Worm (Caenorhabditis elegans) whole organism, late embryonic: ENCODE measurements around the gene T04C9.1.

Source experiments
- C08G9.2 ChIP-seq: sonication (generic microtip); optimal IDR thresholded peaks from 2 replicates; lab custom pipeline; 2016; ENCODE audit warnings: mild to moderate bottlenecking, missing genetic modification characterization, moderate library complexity, missing compliant biosample characterization
- C38D4.7 ChIP-seq: fragments of 200-800 bp; sonication (Bioruptor generic); optimal IDR thresholded peaks from 2 replicates; lab custom pipeline; 2018; ENCODE audit warnings: mild to moderate bottlenecking, missing genetic modification characterization, moderate library complexity, missing compliant biosample characterization
- F13H6.1 ChIP-seq: sonication (generic microtip); optimal IDR thresholded peaks from 2 replicates; lab custom pipeline; 2016; ENCODE audit warnings: missing genetic modification characterization, missing compliant biosample characterization
- K02D7.2 ChIP-seq: sonication (generic microtip); optimal IDR thresholded peaks from 2 replicates; lab custom pipeline; 2017; ENCODE audit warnings: mild to moderate bottlenecking, missing genetic modification characterization, missing compliant biosample characterization
- T23F11.4 ChIP-seq: fragments of 200-800 bp; sonication (Bioruptor generic); optimal IDR thresholded peaks from 2 replicates; lab custom pipeline; 2018; ENCODE audit warnings: mild to moderate bottlenecking, missing genetic modification characterization, missing compliant biosample characterization
- ama-1 ChIP-seq: fragments of 150-350 bp; optimal IDR thresholded peaks from 2 replicates; lab custom pipeline; 2014
- ceh-18 ChIP-seq: sonication (generic microtip); optimal IDR thresholded peaks from 2 replicates; lab custom pipeline; 2016; ENCODE audit warnings: missing genetic modification characterization, missing compliant biosample characterization
- ceh-2 ChIP-seq: sonication (generic microtip); optimal IDR thresholded peaks from 2 replicates; lab custom pipeline; 2016; ENCODE audit warnings: missing genotype, missing genetic modification characterization, missing compliant biosample characterization
- ceh-24 ChIP-seq: sonication (generic microtip); optimal IDR thresholded peaks from 2 replicates; lab custom pipeline; 2016; ENCODE audit warnings: mild to moderate bottlenecking, missing genetic modification characterization, missing compliant biosample characterization
- ceh-31 ChIP-seq: sonication (generic microtip); optimal IDR thresholded peaks from 2 replicates; lab custom pipeline; 2016; ENCODE audit warnings: missing genetic modification characterization, missing compliant biosample characterization
- ceh-34 ChIP-seq: sonication (generic microtip); optimal IDR thresholded peaks from 2 replicates; lab custom pipeline; 2016; ENCODE audit warnings: mild to moderate bottlenecking, missing genetic modification characterization, missing compliant biosample characterization
- ceh-45 ChIP-seq: fragments of 200-800 bp; sonication (Bioruptor generic); IDR thresholded peaks from 2 replicates; pipeline ENCODE4 v1.3.6; 2022; ENCODE audit warnings: missing genetic modification reagents, missing genetic modification characterization, missing compliant biosample characterization
- ceh-6 ChIP-seq: fragments of 200-800 bp; sonication (Bioruptor generic); optimal IDR thresholded peaks from 2 replicates; lab custom pipeline; 2018; ENCODE audit warnings: mild to moderate bottlenecking, missing genetic modification characterization, missing compliant biosample characterization
- ceh-9 ChIP-seq: sonication (generic microtip); optimal IDR thresholded peaks from 2 replicates; lab custom pipeline; 2016; ENCODE audit warnings: mild to moderate bottlenecking, missing genetic modification characterization, inconsistent platforms, missing compliant biosample characterization
- che-1 ChIP-seq: sonication (generic microtip); optimal IDR thresholded peaks from 2 replicates; lab custom pipeline; 2016; ENCODE audit warnings: mild to moderate bottlenecking, missing genetic modification characterization, missing compliant biosample characterization
- dmd-4 ChIP-seq: sonication (generic microtip); optimal IDR thresholded peaks from 2 replicates; lab custom pipeline; 2016; ENCODE audit warnings: borderline replicate concordance, missing genetic modification characterization, missing compliant biosample characterization
- elt-4 ChIP-seq: sonication (generic microtip); optimal IDR thresholded peaks from 2 replicates; lab custom pipeline; 2016; ENCODE audit warnings: missing genetic modification characterization, missing compliant biosample characterization
- ets-4 ChIP-seq: sonication (generic microtip); optimal IDR thresholded peaks from 2 replicates; lab custom pipeline; 2016; ENCODE audit warnings: missing genetic modification characterization, missing compliant biosample characterization
- eyg-1 ChIP-seq: sonication (generic microtip); optimal IDR thresholded peaks from 2 replicates; lab custom pipeline; 2016; ENCODE audit warnings: missing genotype, missing genetic modification characterization, missing compliant biosample characterization
- fkh-10 ChIP-seq: fragments of 150-350 bp; optimal IDR thresholded peaks from 2 replicates; lab custom pipeline; 2014; ENCODE audit warnings: missing biosample characterization, missing genetic modification reagents, missing genetic modification characterization
- hlh-6 ChIP-seq: sonication (generic microtip); optimal IDR thresholded peaks from 2 replicates; lab custom pipeline; 2016; ENCODE audit warnings: missing genotype, missing genetic modification characterization, missing compliant biosample characterization
- hlh-8 ChIP-seq: sonication (generic microtip); optimal IDR thresholded peaks from 2 replicates; lab custom pipeline; 2016; ENCODE audit warnings: missing genotype, missing genetic modification characterization, missing compliant biosample characterization
- lin-11 ChIP-seq: fragments of 200-800 bp; sonication (Bioruptor generic); optimal IDR thresholded peaks from 2 replicates; lab custom pipeline; 2018; ENCODE audit warnings: mild to moderate bottlenecking, missing genetic modification characterization, missing compliant biosample characterization
- madf-2 ChIP-seq: sonication (generic microtip); optimal IDR thresholded peaks from 2 replicates; lab custom pipeline; 2017; ENCODE audit warnings: missing genetic modification characterization, missing compliant biosample characterization
- mec-3 ChIP-seq: sonication (generic microtip); optimal IDR thresholded peaks from 2 replicates; lab custom pipeline; 2016; ENCODE audit warnings: borderline replicate concordance, missing genetic modification characterization, missing compliant biosample characterization
- nhr-11 ChIP-seq: fragments of 150-350 bp; optimal IDR thresholded peaks from 2 replicates; lab custom pipeline; 2014; ENCODE audit warnings: missing biosample characterization, missing genetic modification characterization
- odd-2 ChIP-seq: sonication (generic microtip); optimal IDR thresholded peaks from 2 replicates; lab custom pipeline; 2017; ENCODE audit warnings: antibody characterized with exemption, mild to moderate bottlenecking, missing genetic modification characterization, missing compliant biosample characterization
- pax-1 ChIP-seq: fragments of 150-350 bp; optimal IDR thresholded peaks from 2 replicates; lab custom pipeline; 2014; ENCODE audit warnings: missing biosample characterization, missing genetic modification characterization
- pha-4 ChIP-seq: fragments of 150-350 bp; optimal IDR thresholded peaks from 2 replicates; lab custom pipeline; 2018; ENCODE audit warnings: missing biosample characterization, missing genetic modification reagents, missing genetic modification characterization
- ref-2 ChIP-seq: sonication (generic microtip); optimal IDR thresholded peaks from 2 replicates; lab custom pipeline; 2016; ENCODE audit warnings: missing genetic modification characterization, missing compliant biosample characterization
- rnt-1 ChIP-seq: sonication (generic microtip); optimal IDR thresholded peaks from 2 replicates; lab custom pipeline; 2016; ENCODE audit warnings: missing genetic modification characterization, missing compliant biosample characterization
- sox-4 ChIP-seq: sonication (generic microtip); optimal IDR thresholded peaks from 2 replicates; lab custom pipeline; 2017; ENCODE audit warnings: mild to moderate bottlenecking, missing genetic modification characterization, inconsistent platforms, missing compliant biosample characterization
- tbx-2 ChIP-seq: sonication (generic microtip); optimal IDR thresholded peaks from 2 replicates; lab custom pipeline; 2016; ENCODE audit warnings: missing genetic modification characterization, missing compliant biosample characterization
- unc-3 ChIP-seq, 2 experiments: fragments of 200-800 bp in 1 of 2; sonication (Bioruptor generic) in 1 of 2; sonication (generic microtip) in 1 of 2; conservative IDR thresholded peaks in 1 of 2; optimal IDR thresholded peaks in 1 of 2; 2 replicates each; pipeline versions ENCODE4 v1.3.6 to Lab custom; 2016 to 2022; ENCODE audit warnings: missing compliant biosample characterization in 2 of 2, missing genetic modification characterization in 2 of 2, missing genetic modification reagents in 1 of 2
- unc-42 ChIP-seq: sonication (generic microtip); optimal IDR thresholded peaks from 2 replicates; lab custom pipeline; 2016; ENCODE audit warnings: missing genotype, missing genetic modification characterization, missing compliant biosample characterization
- unc-55 ChIP-seq: sonication (generic microtip); optimal IDR thresholded peaks from 2 replicates; lab custom pipeline; 2017; ENCODE audit warnings: missing biosample characterization, missing genetic modification reagents, missing genetic modification characterization
- unc-86 ChIP-seq: sonication (generic microtip); optimal IDR thresholded peaks from 2 replicates; lab custom pipeline; 2016; ENCODE audit warnings: missing genetic modification characterization, missing compliant biosample characterization
- ztf-16 ChIP-seq: sonication (generic microtip); optimal IDR thresholded peaks from 2 replicates; lab custom pipeline; 2017; ENCODE audit warnings: missing genetic modification characterization, missing compliant biosample characterization

The T04C9.1 gene

ce11 chrIII:5988010-5988409 is 5.0 kb upstream of the T04C9.1 start:
- TF ChIP-seq unc-86 (tag; lab: Kevin White, UChicago) (no peak), tbx-2 (tag; lab: Kevin White, UChicago) (peak; percentile 0), unc-42 (tag; lab: Kevin White, UChicago) (peak; percentile 72), ceh-31 (peak; percentile 29)

DNA sequence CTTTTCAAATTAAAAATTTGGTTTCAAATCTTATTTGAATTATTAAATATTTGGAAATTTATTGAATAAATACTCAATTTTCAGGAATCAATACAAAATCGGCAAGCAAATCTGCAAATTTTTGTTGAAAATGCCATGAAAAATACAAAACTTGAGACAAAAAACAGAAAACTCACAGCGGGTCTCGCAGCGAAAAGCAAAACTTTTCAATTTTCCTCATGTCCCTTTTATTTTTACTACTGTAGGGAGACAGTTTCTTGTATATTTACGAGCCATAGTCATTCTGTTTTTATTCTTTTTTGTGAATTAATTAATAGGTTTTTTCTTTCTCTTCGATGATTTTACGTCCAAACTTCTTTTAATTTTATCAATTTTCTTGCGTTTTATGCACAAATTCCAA is 4.6 kb upstream of the T04C9.1 start:
- no peak for TF ChIP-seq F13H6.1
- TF ChIP-seq ceh-45 (GFP tag; lab: Robert Waterston, UW): no peak
- TF ChIP-seq ceh-34 (tag; lab: Kevin White, UChicago): no peak

DNA sequence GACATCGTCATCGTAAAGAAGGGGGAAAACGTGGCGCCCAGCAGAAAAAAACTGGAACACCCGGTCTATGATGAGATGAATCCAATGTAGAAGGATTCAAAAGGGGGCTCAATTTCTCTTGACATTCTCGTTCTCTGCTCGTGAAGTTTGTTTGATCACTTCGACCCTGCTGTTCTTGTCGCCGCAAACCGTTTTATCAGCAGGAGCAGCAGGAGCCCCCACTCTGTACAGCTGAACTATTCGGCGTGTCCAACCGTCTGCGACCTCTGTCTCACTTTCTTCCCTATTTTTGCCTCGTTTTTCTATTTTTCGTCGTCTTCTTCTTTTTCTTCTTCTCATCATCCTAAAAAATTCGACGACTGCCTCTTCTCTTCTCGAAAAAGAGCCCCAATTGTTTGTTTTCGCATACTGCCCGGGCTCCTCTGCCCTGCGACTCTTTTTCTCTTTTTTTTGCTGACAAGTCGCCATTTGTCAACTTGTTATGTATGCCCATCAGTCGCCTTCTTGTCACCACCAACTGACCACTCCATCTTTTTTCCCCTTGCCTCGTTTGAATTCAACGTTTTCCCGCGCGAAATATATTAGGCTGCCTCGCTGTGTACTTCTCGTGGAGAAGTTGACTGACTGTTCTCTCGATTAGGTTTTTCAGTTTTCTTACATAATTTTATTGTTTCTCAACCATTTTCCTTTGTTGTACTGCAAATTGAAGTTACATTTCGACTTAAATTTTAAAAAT is 3.9 kb upstream of the T04C9.1 start:
- TF ChIP-seq che-1 (tag; lab: Kevin White, UChicago) (no peak), ceh-2 (tag; lab: Kevin White, UChicago) (no peak), K02D7.2 (no peak), ref-2 (tag; lab: Kevin White, UChicago) (no peak), ceh-9 (tag; lab: Kevin White, UChicago) (no peak), hlh-8 (tag; lab: Kevin White, UChicago) (no peak), ceh-34 (tag; lab: Kevin White, UChicago) (no peak), C08G9.2 (tag; lab: Kevin White, UChicago) (no peak), eyg-1 (no peak), ztf-16 (tag; lab: Kevin White, UChicago) (no peak), ceh-31 (no peak), mec-3 (tag; lab: Kevin White, UChicago) (peak; percentile 42), odd-2 (tag; lab: Kevin White, UChicago) (no peak), pha-4 (tag; lab: Kevin White, UChicago) (no peak), rnt-1 (tag; lab: Kevin White, UChicago) (no peak), madf-2 (no peak), unc-55 (GFP tag; lab: Kevin White, UChicago) (peak; percentile 63), sox-4 (no peak), unc-42 (tag; lab: Kevin White, UChicago) (peak; percentile 8), pax-1 (no peak), dmd-4 (tag; lab: Kevin White, UChicago) (no peak), lin-11 (tag; lab: Kevin White, UChicago) (no peak), T23F11.4 (GFP tag; lab: Kevin White, UChicago) (no peak), ceh-18 (tag; lab: Kevin White, UChicago) (peak; percentile 5), unc-86 (tag; lab: Kevin White, UChicago) (no peak), ceh-24 (tag; lab: Kevin White, UChicago) (no peak), fkh-10 (GFP tag; lab: Kevin White, UChicago) (no peak), unc-3 (GFP tag; conservative IDR thresholded peaks at IDR 0.05; lab: Robert Waterston, UW) (no peak), unc-3 (tag; optimal IDR thresholded peaks at IDR 0.05; lab: Kevin White, UChicago) (no peak), C38D4.7 (GFP tag; lab: Kevin White, UChicago) (no peak), nhr-11 (tag; lab: Kevin White, UChicago) (no peak), ets-4 (tag; lab: Kevin White, UChicago) (peak; percentile 0)
- TF ChIP-seq, all 69 proteins: peak for 5

DNA sequence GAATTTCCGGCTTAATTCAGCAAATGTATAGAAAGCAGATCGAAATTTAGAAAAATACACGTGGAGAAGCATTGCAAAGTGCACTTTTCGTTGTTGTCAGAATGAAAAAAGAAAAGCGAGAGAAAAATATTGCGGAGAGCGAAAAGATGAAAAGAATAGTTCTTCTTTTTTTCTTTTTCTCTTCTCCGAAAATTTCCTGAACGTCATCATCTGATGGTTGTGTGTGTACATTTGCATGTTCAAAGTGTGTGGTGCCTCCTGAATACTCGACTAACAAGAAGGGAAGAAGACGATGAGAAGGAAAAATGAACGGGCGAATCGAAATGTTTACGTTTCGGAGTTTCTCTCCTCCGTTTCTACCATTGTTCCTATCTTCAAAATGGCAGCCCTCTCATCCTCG is 2.9 kb upstream of the T04C9.1 start:
- no peak for TF ChIP-seq elt-4 (tag; lab: Kevin White, UChicago)
- no peak for TF ChIP-seq ceh-6 (GFP tag; lab: Kevin White, UChicago)
- TF ChIP-seq hlh-6 (tag; lab: Kevin White, UChicago): no peak
- no peak for TF ChIP-seq C08G9.2 (tag; lab: Kevin White, UChicago)
- TF ChIP-seq ama-1: no peak
